Fruit fly (Drosophila melanogaster) ovary, adult (tissue): Measurements from ENCODE around the gene CG34244.

Experiments
- CG17801 ChIP-seq: fragments of 200-800 bp; optimal IDR thresholded peaks from 2 replicates; lab custom pipeline; 2019; ENCODE audit warnings: missing biosample characterization, mild to moderate bottlenecking, missing genetic modification characterization, moderate library complexity; ENCODE audit not compliant: partially characterized antibody

Gene CG34244

dm6 chr3L:14220611-14221497, 14.9 kb downstream of the CG34244 start:
- TF ChIP-seq CG17801: no peak

- TF ChIP-seq CG17801: peak; percentile 28
These were observed 16.3 kb downstream of the CG34244 start for dm6 chr3L:14219422-14219853.

dm6 chr3L:14217677-14218254, 18.0 kb downstream of the CG34244 start, which contains the start of gene CG7768:
Gene CG7768 (plus strand): TSS chr3L:14218204.
- TF ChIP-seq CG17801: peak; percentile 26

- TF ChIP-seq CG17801: no peak
These were observed 19.6 kb downstream of the CG34244 start for dm6 chr3L:14216140-14216539.

dm6 chr3L:14212300-14212893, 23.3 kb downstream of the CG34244 start:
- TF ChIP-seq CG17801: no peak

dm6 chr3L:14211616-14212015, 24.1 kb downstream of the CG34244 start:
- TF ChIP-seq CG17801: no peak

dm6 chr3L:14208974-14209373, 26.8 kb downstream of the CG34244 start:
- TF ChIP-seq CG17801: no peak

dm6 chr3L:14207361-14207760, 28.4 kb downstream of the CG34244 start:
- no peak for TF ChIP-seq CG17801

- no peak for TF ChIP-seq CG17801
These were observed 30.8 kb downstream of the CG34244 start for dm6 chr3L:14204659-14205568.

- TF ChIP-seq CG17801: no peak
These were observed 32.7 kb downstream of the CG34244 start, which contains the start of gene saturn for dm6 chr3L:14203023-14203422. Gene saturn (plus strand): TSS chr3L:14203323.

- no peak for TF ChIP-seq CG17801
These were observed 33.4 kb downstream of the CG34244 start for dm6 chr3L:14202318-14202717.

dm6 chr3L:14200966-14201365, 34.8 kb downstream of the CG34244 start:
- TF ChIP-seq CG17801: no peak

dm6 chr3L:14198216-14198615, 37.5 kb downstream of the CG34244 start:
- TF ChIP-seq CG17801: no peak

- no peak for TF ChIP-seq CG17801
These were observed 40.0 kb downstream of the CG34244 start for dm6 chr3L:14195714-14196113.

- TF ChIP-seq CG17801: peak; percentile 7
These were observed 41.7 kb downstream of the CG34244 start for dm6 chr3L:14193962-14194503.

- no peak for TF ChIP-seq CG17801
These were observed 44.3 kb downstream of the CG34244 start for dm6 chr3L:14191476-14191752.
